Worm (Caenorhabditis elegans): ENCODE results near the gene F46G10.2.

DNA sequence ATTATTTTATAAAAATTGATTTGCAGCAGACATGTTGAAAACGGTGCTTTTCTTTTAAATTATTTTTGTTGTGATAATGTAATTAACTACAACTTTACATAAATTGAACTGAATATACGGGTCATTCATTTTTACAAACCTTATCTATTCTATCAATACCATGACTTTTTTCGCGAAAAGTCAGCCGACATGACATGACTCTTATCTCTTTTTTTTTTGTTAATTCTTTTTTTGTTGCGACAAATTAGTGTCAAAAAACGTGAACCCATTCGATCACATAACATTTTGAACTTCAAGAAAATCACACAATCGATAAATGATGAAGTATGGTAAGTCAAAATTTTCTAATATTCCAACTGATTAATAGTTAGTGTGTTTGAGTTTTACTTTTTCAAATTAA is 5.3 kb downstream of the F46G10.2 start, which contains the start of gene sir-2.2:
- TF ChIP-seq dmd-8 (GFP tag; IDR thresholded peaks at IDR 0.05) = no peak
- no peak for TF ChIP-seq lin-13 (GFP tag; optimal IDR thresholded peaks at IDR 0.05)
- TF ChIP-seq lsy-2 (tag; optimal IDR thresholded peaks at IDR 0.05) = peak in 1 of 2 experiments; percentile 41
- TF ChIP-seq F49E8.2 (tag; optimal IDR thresholded peaks at IDR 0.05; ENCODE audit: borderline replicate concordance) = no peak
- TF ChIP-seq ces-1 (GFP tag; optimal IDR thresholded peaks at IDR 0.05) = no peak
- no peak for TF ChIP-seq jun-1 (tag; optimal IDR thresholded peaks at IDR 0.05)
- TF ChIP-seq dpl-1 (GFP tag; optimal IDR thresholded peaks at IDR 0.05) = no peak
- TF ChIP-seq ama-1 (optimal IDR thresholded peaks at IDR 0.05) = no peak
- no peak for TF ChIP-seq nhr-11 (tag; optimal IDR thresholded peaks at IDR 0.05)
- TF ChIP-seq T20F7.1 (GFP tag; optimal IDR thresholded peaks at IDR 0.05) = no peak
- no peak for TF ChIP-seq nhr-6 (tag; optimal IDR thresholded peaks at IDR 0.05)
- no peak for TF ChIP-seq ztf-11 (tag; optimal IDR thresholded peaks at IDR 0.05)
- TF ChIP-seq nhr-41 (GFP tag; IDR thresholded peaks at IDR 0.05) = 0 out of 2 replicates have a peak, but pooled peaks have one; percentile 40
- no peak for TF ChIP-seq egl-27 (tag; optimal IDR thresholded peaks at IDR 0.05)
